Worm (Caenorhabditis elegans): ENCODE data around the gene F35D2.1.

DNA sequence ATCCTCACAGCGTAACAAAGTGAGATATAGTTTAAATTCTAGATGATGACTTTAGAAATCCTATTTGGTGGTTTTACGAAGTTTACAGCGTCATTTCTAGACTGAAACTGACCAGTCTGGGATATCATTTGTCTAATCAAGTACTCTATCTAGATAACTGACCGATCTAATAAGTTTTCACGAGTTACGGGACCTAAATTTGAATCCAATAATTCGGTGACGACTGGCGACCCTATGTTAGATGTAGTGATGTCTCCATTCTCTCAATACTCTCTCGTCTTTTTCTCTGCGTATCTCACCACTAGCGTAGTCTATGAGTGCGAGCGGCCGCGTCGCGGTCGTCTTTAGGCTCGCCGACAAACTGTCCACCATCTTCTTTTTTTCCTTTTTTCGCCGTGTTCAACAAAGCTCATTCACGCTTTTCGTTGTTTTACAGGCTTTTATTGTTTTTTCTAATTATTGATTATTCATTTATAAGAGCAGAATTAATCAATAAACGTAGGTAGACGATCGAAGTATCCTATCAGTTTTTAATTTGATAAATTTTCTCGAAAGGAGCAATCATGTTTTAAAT is 39.7 kb downstream of the F35D2.1 start:
- TF ChIP-seq sox-2 (GFP tag; IDR thresholded peaks at IDR 0.05) (no peak), mec-3 (tag; optimal IDR thresholded peaks at IDR 0.05; ENCODE audit: borderline replicate concordance) (no peak), che-1 (tag; optimal IDR thresholded peaks at IDR 0.05) (no peak)
